Worm (Caenorhabditis elegans) whole organism, mixed stage, embryonic: ENCODE measurements around the gene C05E11.3.
A peak's percentile ranks its signal among the peaks of the same experiment; 100 is the strongest.

Experiments
- M03D4.4 ChIP-seq: sonication (generic microtip); optimal IDR thresholded peaks from 2 replicates; lab custom pipeline; 2017; ENCODE audit warnings: mild to moderate bottlenecking, missing genetic modification characterization, missing compliant biosample characterization
- bed-3 ChIP-seq: fragments of 200-800 bp; sonication (Bioruptor generic); optimal IDR thresholded peaks from 3 replicates; lab custom pipeline; 2018; ENCODE audit warnings: mild to moderate bottlenecking, missing genetic modification characterization, moderate library complexity, missing compliant biosample characterization
- ceh-39 ChIP-seq: fragments of 150-350 bp; optimal IDR thresholded peaks from 2 replicates; lab custom pipeline; 2014; ENCODE audit warnings: missing biosample characterization, missing genetic modification characterization
- ceh-43 ChIP-seq: fragments of 200-800 bp; sonication (Bioruptor generic); optimal IDR thresholded peaks from 2 replicates; lab custom pipeline; 2018; ENCODE audit warnings: mild to moderate bottlenecking, missing genetic modification characterization, moderate library complexity, missing compliant biosample characterization
- ceh-83 ChIP-seq: fragments of 200-800 bp; sonication (Bioruptor generic); optimal IDR thresholded peaks from 2 replicates; lab custom pipeline; 2018; ENCODE audit warnings: mild to moderate bottlenecking, missing genetic modification characterization, missing compliant biosample characterization
- ces-1 ChIP-seq: fragments of 150-350 bp; optimal IDR thresholded peaks from 2 replicates; lab custom pipeline; 2014; ENCODE audit warnings: missing biosample characterization, missing genetic modification reagents, missing genetic modification characterization
- cnd-1 ChIP-seq: fragments of 200-800 bp; sonication (Bioruptor generic); optimal IDR thresholded peaks from 2 replicates; lab custom pipeline; 2018; ENCODE audit warnings: mild to moderate bottlenecking, missing genetic modification characterization, missing compliant biosample characterization
- drap-1 ChIP-seq: fragments of 200-800 bp; sonication (Bioruptor generic); optimal IDR thresholded peaks from 3 replicates; lab custom pipeline; 2018; ENCODE audit warnings: mild to moderate bottlenecking, missing genetic modification characterization, missing compliant biosample characterization
- elt-1 ChIP-seq: sonication (generic microtip); optimal IDR thresholded peaks from 2 replicates; lab custom pipeline; 2017; ENCODE audit warnings: missing genetic modification characterization, mild to moderate bottlenecking, missing compliant biosample characterization, antibody characterized with exemption, moderate library complexity, borderline replicate concordance; ENCODE audit not compliant: insufficient read depth
- elt-3 ChIP-seq: fragments of 150-350 bp; optimal IDR thresholded peaks from 2 replicates; lab custom pipeline; 2014; ENCODE audit warnings: missing biosample characterization, missing genetic modification characterization
- flh-1 ChIP-seq: fragments of 200-800 bp; sonication (Bioruptor generic); optimal IDR thresholded peaks from 2 replicates; lab custom pipeline; 2018; ENCODE audit warnings: mild to moderate bottlenecking, missing genetic modification characterization, moderate library complexity, missing compliant biosample characterization
- ham-2 ChIP-seq: fragments of 200-800 bp; sonication (Bioruptor generic); optimal IDR thresholded peaks from 2 replicates; lab custom pipeline; 2018; ENCODE audit warnings: mild to moderate bottlenecking, missing genetic modification characterization, missing compliant biosample characterization
- hlh-1 ChIP-seq: fragments of 150-350 bp; optimal IDR thresholded peaks from 2 replicates; lab custom pipeline; 2014; ENCODE audit warnings: missing biosample characterization, missing genetic modification reagents, missing genetic modification characterization
- lin-13 ChIP-seq: fragments of 150-350 bp; optimal IDR thresholded peaks from 2 replicates; lab custom pipeline; 2014; ENCODE audit warnings: missing biosample characterization, missing genetic modification characterization
- lin-32 ChIP-seq: fragments of 200-800 bp; sonication (Bioruptor generic); optimal IDR thresholded peaks from 2 replicates; lab custom pipeline; 2018; ENCODE audit warnings: mild to moderate bottlenecking, missing genetic modification characterization, missing compliant biosample characterization
- lsy-2 ChIP-seq: fragments of 150-350 bp; optimal IDR thresholded peaks from 2 replicates; lab custom pipeline; 2014; ENCODE audit warnings: missing biosample characterization, missing genetic modification characterization
- mab-5 ChIP-seq: fragments of 150-350 bp; optimal IDR thresholded peaks from 2 replicates; lab custom pipeline; 2014; ENCODE audit warnings: missing biosample characterization, missing genetic modification characterization
- mep-1 ChIP-seq: fragments of 150-350 bp; optimal IDR thresholded peaks from 2 replicates; lab custom pipeline; 2017; ENCODE audit warnings: missing biosample characterization, missing genetic modification reagents, missing genetic modification characterization, inconsistent platforms
- mls-2 ChIP-seq: sonication (generic microtip); optimal IDR thresholded peaks from 2 replicates; lab custom pipeline; 2016; ENCODE audit warnings: mild to moderate bottlenecking, missing genetic modification characterization, moderate library complexity, missing compliant biosample characterization
- nhr-12 ChIP-seq: fragments of 150-350 bp; optimal IDR thresholded peaks from 2 replicates; lab custom pipeline; 2014; ENCODE audit warnings: missing biosample characterization, missing genetic modification characterization
- nhr-2 ChIP-seq: fragments of 150-350 bp; optimal IDR thresholded peaks from 2 replicates; lab custom pipeline; 2014; ENCODE audit warnings: missing biosample characterization, missing genetic modification characterization
- nhr-237 ChIP-seq: fragments of 150-350 bp; optimal IDR thresholded peaks from 2 replicates; lab custom pipeline; 2014; ENCODE audit warnings: missing biosample characterization, missing genetic modification characterization
- nhr-28 ChIP-seq: fragments of 150-350 bp; optimal IDR thresholded peaks from 2 replicates; lab custom pipeline; 2014; ENCODE audit warnings: missing biosample characterization, missing genetic modification characterization
- nhr-76 ChIP-seq: sonication (generic microtip); optimal IDR thresholded peaks from 2 replicates; lab custom pipeline; 2017; ENCODE audit warnings: missing biosample characterization, missing genetic modification characterization
- pha-4 ChIP-seq: fragments of 150-350 bp; optimal IDR thresholded peaks from 2 replicates; lab custom pipeline; 2018; ENCODE audit warnings: missing biosample characterization, missing genetic modification reagents, missing genetic modification characterization
- sem-2 ChIP-seq: fragments of 200-800 bp; sonication (Bioruptor generic); optimal IDR thresholded peaks from 2 replicates; lab custom pipeline; 2018; ENCODE audit warnings: mild to moderate bottlenecking, missing genetic modification characterization, missing compliant biosample characterization
- snpc-4 ChIP-seq: fragments of 150-350 bp; optimal IDR thresholded peaks from 2 replicates; lab custom pipeline; 2014; ENCODE audit warnings: missing biosample characterization, missing genetic modification characterization
- sptf-1 ChIP-seq: sonication (generic microtip); optimal IDR thresholded peaks from 2 replicates; lab custom pipeline; 2017; ENCODE audit warnings: mild to moderate bottlenecking, missing genetic modification characterization, moderate library complexity, missing compliant biosample characterization
- tbx-8 ChIP-seq: fragments of 200-800 bp; sonication (Bioruptor generic); optimal IDR thresholded peaks from 2 replicates; lab custom pipeline; 2018; ENCODE audit warnings: mild to moderate bottlenecking, missing genetic modification characterization, moderate library complexity, missing compliant biosample characterization
- unc-39 ChIP-seq: fragments of 150-350 bp; optimal IDR thresholded peaks from 2 replicates; lab custom pipeline; 2014; ENCODE audit warnings: missing biosample characterization, missing genetic modification characterization
- unc-62 ChIP-seq: fragments of 150-350 bp; optimal IDR thresholded peaks from 2 replicates; lab custom pipeline; 2014; ENCODE audit warnings: missing biosample characterization, missing genetic modification reagents, missing genetic modification characterization
- zip-8 ChIP-seq: fragments of 150-350 bp; optimal IDR thresholded peaks from 2 replicates; lab custom pipeline; 2014; ENCODE audit warnings: missing biosample characterization, missing genetic modification characterization
- ztf-11 ChIP-seq: fragments of 150-350 bp; optimal IDR thresholded peaks from 2 replicates; lab custom pipeline; 2014; ENCODE audit warnings: missing biosample characterization, missing genetic modification characterization

C05E11.3 gene

DNA sequence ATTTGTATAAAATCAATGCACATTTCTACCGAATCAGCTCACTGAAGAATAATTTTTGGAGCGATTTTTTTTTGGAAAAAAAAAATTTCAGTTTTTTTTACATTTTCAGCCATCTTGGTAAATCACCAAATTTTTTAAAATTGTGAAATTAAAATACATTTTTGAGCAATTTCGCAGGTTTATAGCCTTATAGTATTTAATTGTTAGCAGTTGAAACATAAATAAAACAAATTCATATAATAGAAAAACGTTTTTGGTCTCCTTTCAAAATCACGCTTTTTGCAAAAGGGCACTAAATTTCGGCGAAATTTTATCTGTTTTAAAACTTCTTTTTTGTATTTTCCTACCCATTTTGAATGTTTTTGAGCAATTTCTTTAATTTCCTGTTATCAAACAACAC, 540 bp downstream of the C05E11.3 start:
- TF ChIP-seq ces-1 (GFP tag; lab: Kevin White, UChicago) (no peak), cnd-1 (no peak), lsy-2 (tag; lab: Kevin White, UChicago) (no peak), mep-1 (tag; lab: Kevin White, UChicago) (no peak), lin-13 (no peak), nhr-12 (tag; lab: Kevin White, UChicago) (no peak), M03D4.4 (tag; lab: Kevin White, UChicago) (no peak), ham-2 (GFP tag; lab: Kevin White, UChicago) (no peak), mab-5 (no peak), ztf-11 (tag; lab: Kevin White, UChicago) (no peak), ceh-43 (GFP tag; lab: Kevin White, UChicago) (no peak), lin-32 (GFP tag; lab: Kevin White, UChicago) (no peak), unc-62 (GFP tag; lab: Kevin White, UChicago) (no peak), sptf-1 (tag; lab: Kevin White, UChicago) (no peak), unc-39 (no peak), ceh-83 (GFP tag; lab: Kevin White, UChicago) (no peak), tbx-8 (GFP tag; lab: Kevin White, UChicago) (no peak), elt-1 (tag; lab: Kevin White, UChicago) (no peak), ceh-39 (tag; lab: Kevin White, UChicago) (no peak)
- TF ChIP-seq, all 35 proteins: peak for 0

DNA sequence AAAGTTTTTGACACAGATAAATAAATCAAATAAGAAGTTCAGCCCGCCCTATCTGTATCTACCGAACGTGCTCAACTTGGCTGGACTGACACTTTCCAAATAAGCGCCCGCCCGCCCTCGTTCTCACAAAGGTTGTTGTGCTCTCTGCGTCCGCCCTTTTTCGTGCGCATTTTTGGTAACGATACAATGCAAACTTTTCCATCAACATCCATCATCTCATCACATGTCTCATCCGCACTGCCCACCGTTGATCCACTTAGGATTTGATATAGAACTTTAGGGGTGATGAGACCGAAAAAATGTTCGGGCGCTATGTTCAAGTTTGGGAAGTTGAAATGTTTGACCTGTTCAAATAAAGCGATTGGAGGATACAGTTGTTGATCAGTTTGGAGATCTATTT, 7.5 kb downstream of the C05E11.3 start, which contains the start of gene C05E11.7:
TSS of gene C05E11.7 (minus strand) at position 101 of the 400 bp plus-strand sequence.
- TF ChIP-seq nhr-2 (tag; lab: Kevin White, UChicago) (no peak), lsy-2 (tag; lab: Kevin White, UChicago) (no peak), lin-13 (no peak), M03D4.4 (tag; lab: Kevin White, UChicago) (no peak), tbx-8 (GFP tag; lab: Kevin White, UChicago) (no peak), ham-2 (GFP tag; lab: Kevin White, UChicago) (no peak), snpc-4 (tag; lab: Kevin White, UChicago) (no peak), nhr-28 (tag; lab: Kevin White, UChicago) (no peak), ztf-11 (tag; lab: Kevin White, UChicago) (no peak), unc-39 (no peak), mls-2 (no peak), elt-1 (tag; lab: Kevin White, UChicago) (no peak), mep-1 (tag; lab: Kevin White, UChicago) (no peak), ceh-83 (GFP tag; lab: Kevin White, UChicago) (no peak), mab-5 (no peak), ces-1 (GFP tag; lab: Kevin White, UChicago) (no peak), flh-1 (GFP tag; lab: Kevin White, UChicago) (no peak), sem-2 (no peak), bed-3 (GFP tag; lab: Kevin White, UChicago) (no peak)
- TF ChIP-seq, all 35 proteins: peak for 0

DNA sequence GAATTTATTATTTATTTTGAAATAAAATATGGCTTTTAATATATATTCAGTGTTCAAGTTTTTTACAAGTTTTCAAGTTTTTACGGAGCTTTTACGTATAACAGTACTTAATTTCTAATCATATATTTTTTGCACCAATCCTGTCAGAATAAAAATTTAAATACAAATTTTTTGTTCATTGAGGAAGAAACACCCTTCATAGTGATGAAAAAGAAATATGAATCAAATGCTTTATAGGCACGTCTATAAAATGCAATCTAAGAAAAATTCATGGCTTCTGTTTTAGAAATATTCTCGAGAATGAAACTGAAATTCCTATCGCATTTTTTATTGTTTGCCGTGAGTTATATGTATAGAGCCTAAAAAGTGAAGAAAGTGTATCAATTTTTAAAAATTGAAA, 8.6 kb downstream of the C05E11.3 start, which contains the start of gene C05E11.2:
TSS of gene C05E11.2 (plus strand) at position 301 of the 400 bp plus-strand sequence.
- TF ChIP-seq nhr-76 (tag; lab: Kevin White, UChicago) (no peak), ceh-39 (tag; lab: Kevin White, UChicago) (no peak), sem-2 (no peak)

DNA sequence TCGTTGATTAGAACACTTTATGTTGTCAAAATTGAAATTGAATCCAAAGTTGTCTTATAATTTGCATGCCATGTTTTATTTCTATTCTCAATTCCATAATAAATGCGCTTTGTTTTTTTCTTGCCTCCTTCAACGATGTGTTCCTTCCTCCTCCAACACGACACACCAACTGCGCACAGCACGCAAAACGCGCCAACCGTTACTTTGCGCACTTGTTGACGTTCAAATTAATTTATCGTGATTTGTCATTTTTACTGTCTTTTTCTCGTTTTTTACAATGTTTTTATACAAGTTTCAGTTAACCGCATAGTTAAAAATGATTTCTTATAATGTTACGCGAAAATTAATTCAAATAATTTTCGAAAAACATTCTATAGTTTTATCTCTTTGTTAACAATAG, 9.9 kb downstream of the C05E11.3 start:
- TF ChIP-seq hlh-1 (tag; lab: Kevin White, UChicago) (peak; percentile 18), unc-39 (no peak), lin-13 (peak; percentile 63), ces-1 (GFP tag; lab: Kevin White, UChicago) (peak; percentile 68), mep-1 (tag; lab: Kevin White, UChicago) (peak; percentile 48), elt-1 (tag; lab: Kevin White, UChicago) (no peak), unc-62 (GFP tag; lab: Kevin White, UChicago) (no peak), ztf-11 (tag; lab: Kevin White, UChicago) (no peak), lsy-2 (tag; lab: Kevin White, UChicago) (peak; percentile 41)
- TF ChIP-seq, all 35 proteins: peak for 5

DNA sequence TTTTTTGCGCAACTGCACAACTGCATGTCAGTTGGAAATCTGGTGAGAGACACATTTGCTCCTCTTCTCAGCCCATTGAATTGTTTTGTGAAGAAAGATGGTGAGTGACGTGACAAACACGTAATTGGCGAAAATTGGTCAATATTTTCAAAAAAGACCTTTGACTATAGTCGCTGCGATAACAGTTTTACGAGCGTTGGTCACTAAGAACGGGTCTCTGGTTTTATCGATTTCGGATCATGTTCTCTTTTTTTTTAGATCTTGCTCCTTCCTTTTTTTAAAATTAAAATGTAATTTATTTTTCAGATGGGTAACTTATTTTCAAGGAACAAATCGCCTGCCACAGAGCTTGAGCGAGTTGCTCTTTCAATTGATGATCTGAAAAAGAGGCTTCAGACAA, 10.4 kb downstream of the C05E11.3 start, which contains the start of gene lnp-1:
TSS of gene lnp-1 (plus strand) at position 301 of the 400 bp plus-strand sequence.
- TF ChIP-seq nhr-28 (tag; lab: Kevin White, UChicago) = no peak
- no peak for TF ChIP-seq elt-3 (tag; lab: Kevin White, UChicago)
- TF ChIP-seq mep-1 (tag; lab: Kevin White, UChicago) = no peak
- TF ChIP-seq lin-13 = no peak
- TF ChIP-seq sptf-1 (tag; lab: Kevin White, UChicago) = no peak
- TF ChIP-seq mab-5 = no peak
- TF ChIP-seq ces-1 (GFP tag; lab: Kevin White, UChicago) = no peak
- no peak for TF ChIP-seq M03D4.4 (tag; lab: Kevin White, UChicago)
- no peak for TF ChIP-seq pha-4 (tag; lab: Kevin White, UChicago)
- no peak for TF ChIP-seq nhr-76 (tag; lab: Kevin White, UChicago)
- TF ChIP-seq ceh-83 (GFP tag; lab: Kevin White, UChicago) = no peak
- TF ChIP-seq zip-8 (tag; lab: Kevin White, UChicago) = no peak
- TF ChIP-seq unc-62 (GFP tag; lab: Kevin White, UChicago) = no peak
- TF ChIP-seq drap-1 (GFP tag; lab: Kevin White, UChicago) = no peak
- TF ChIP-seq sem-2 = no peak
- TF ChIP-seq nhr-237 = no peak
- TF ChIP-seq lin-32 (GFP tag; lab: Kevin White, UChicago) = no peak
